Fruit fly (Drosophila melanogaster) whole organism, embryonic: Measurements from ENCODE around the gene Nepl3.

Experiments
- ATbp ChIP-seq: fragments of 200-800 bp; sonication (Bioruptor generic); optimal IDR thresholded peaks from 2 replicates; lab custom pipeline; 2017; ENCODE audit warnings: missing biosample characterization, mild to moderate bottlenecking, missing genetic modification characterization, missing genetic modification reagents
- Antp ChIP-seq: fragments of 200-800 bp; sonication (Bioruptor generic); optimal IDR thresholded peaks from 3 replicates; lab custom pipeline; 2016; ENCODE audit warnings: missing biosample characterization, missing genetic modification characterization
- B-H2 ChIP-seq: fragments of 200-800 bp; sonication (Bioruptor generic); optimal IDR thresholded peaks from 2 replicates; lab custom pipeline; 2018; ENCODE audit warnings: missing biosample characterization, mild to moderate bottlenecking, missing genetic modification characterization
- BEAF-32 ChIP-seq: fragments of 200-800 bp; sonication (Bioruptor generic); optimal IDR thresholded peaks from 3 replicates; lab custom pipeline; 2017; ENCODE audit warnings: missing biosample characterization, missing genetic modification characterization, mild to moderate bottlenecking, moderate library complexity, missing genetic modification reagents
- CG10654 ChIP-seq: fragments of 200-800 bp; sonication (Bioruptor generic); optimal IDR thresholded peaks from 2 replicates; lab custom pipeline; 2016; ENCODE audit warnings: missing biosample characterization, missing genetic modification characterization
- CG10979 ChIP-seq: fragments of 200-800 bp; sonication (Bioruptor generic); optimal IDR thresholded peaks from 2 replicates; lab custom pipeline; 2018; ENCODE audit warnings: missing biosample characterization, mild to moderate bottlenecking, missing genetic modification characterization, moderate library complexity
- CG11085 ChIP-seq: fragments of 200-800 bp; sonication (Bioruptor generic); IDR thresholded peaks from 2 replicates; pipeline ENCODE4 v1.3.6; 2022; ENCODE audit warnings: missing biosample characterization, missing genetic modification characterization
- CG1233 ChIP-seq: fragments of 200-800 bp; sonication (Bioruptor generic); optimal IDR thresholded peaks from 4 replicates; lab custom pipeline; 2018; ENCODE audit warnings: missing biosample characterization, mild to moderate bottlenecking, missing genetic modification characterization
- CG12659 ChIP-seq: fragments of 200-800 bp; sonication (Bioruptor generic); optimal IDR thresholded peaks from 3 replicates; lab custom pipeline; 2017; ENCODE audit warnings: mild to moderate bottlenecking, missing biosample characterization, missing genetic modification reagents, missing genetic modification characterization
- CG15601 ChIP-seq: fragments of 200-800 bp; sonication (Bioruptor generic); optimal IDR thresholded peaks from 3 replicates; lab custom pipeline; 2019; ENCODE audit warnings: missing biosample characterization, mild to moderate bottlenecking, missing genetic modification characterization, moderate library complexity
- CG17359 ChIP-seq: fragments of 200-800 bp; sonication (Bioruptor generic); optimal IDR thresholded peaks from 3 replicates; lab custom pipeline; 2018; ENCODE audit warnings: missing biosample characterization, mild to moderate bottlenecking, missing genetic modification characterization, moderate library complexity
- CG2712 ChIP-seq: fragments of 200-800 bp; optimal IDR thresholded peaks from 3 replicates; lab custom pipeline; 2019; ENCODE audit warnings: missing biosample characterization, mild to moderate bottlenecking, missing genetic modification characterization, moderate library complexity
- CG30431 ChIP-seq: fragments of 200-800 bp; sonication (Bioruptor generic); optimal IDR thresholded peaks from 2 replicates; lab custom pipeline; 2017; ENCODE audit warnings: missing biosample characterization, missing genetic modification characterization
- CG3163 ChIP-seq: fragments of 200-800 bp; sonication (Bioruptor generic); optimal IDR thresholded peaks from 3 replicates; lab custom pipeline; 2016; ENCODE audit warnings: missing biosample characterization, missing genetic modification characterization
- CG32772 ChIP-seq: fragments of 200-800 bp; sonication (Bioruptor generic); IDR thresholded peaks from 2 replicates; pipeline ENCODE4 v1.3.6; 2022; ENCODE audit warnings: missing biosample characterization, missing genetic modification characterization
- CG3995 ChIP-seq: fragments of 200-800 bp; sonication (Bioruptor generic); optimal IDR thresholded peaks from 3 replicates; lab custom pipeline; 2016; ENCODE audit warnings: missing biosample characterization, missing genetic modification characterization
- CG42726 ChIP-seq: fragments of 200-800 bp; sonication (Bioruptor generic); IDR thresholded peaks from 2 replicates; pipeline ENCODE4 v1.3.6; 2022; ENCODE audit warnings: missing biosample characterization, missing genetic modification characterization; ENCODE audit not compliant: partially characterized antibody
- CG4617 ChIP-seq: fragments of 200-800 bp; sonication (Bioruptor generic); optimal IDR thresholded peaks from 3 replicates; lab custom pipeline; 2016; ENCODE audit warnings: missing biosample characterization, missing genetic modification characterization, borderline replicate concordance
- CG7556 ChIP-seq: fragments of 200-800 bp; sonication (Bioruptor generic); optimal IDR thresholded peaks from 2 replicates; lab custom pipeline; 2017; ENCODE audit warnings: missing biosample characterization, mild to moderate bottlenecking, missing genetic modification characterization
- CG8478 ChIP-seq: fragments of >200 bp; optimal IDR thresholded peaks from 2 replicates; lab custom pipeline; 2018
- CG9215 ChIP-seq: fragments of 200-800 bp; sonication (Bioruptor generic); IDR thresholded peaks from 2 replicates; pipeline ENCODE4 v1.3.6; 2022; ENCODE audit warnings: missing biosample characterization, missing genetic modification characterization
- CTCF ChIP-seq: fragments of 200-800 bp; sonication (Bioruptor generic); optimal IDR thresholded peaks from 2 replicates; lab custom pipeline; 2017; ENCODE audit warnings: missing biosample characterization, mild to moderate bottlenecking, missing genetic modification characterization, moderate library complexity
- CkIIα-i1 ChIP-seq: fragments of 200-800 bp; sonication (Bioruptor generic); IDR thresholded peaks from 2 replicates; pipeline ENCODE4 v1.3.6; 2022; ENCODE audit warnings: missing biosample characterization, missing genetic modification characterization
- Deaf1 ChIP-seq: fragments of 200-800 bp; optimal IDR thresholded peaks from 3 replicates; lab custom pipeline; 2019; ENCODE audit warnings: missing biosample characterization, mild to moderate bottlenecking, missing genetic modification characterization, moderate library complexity
- Ets65A ChIP-seq: fragments of 200-800 bp; sonication (Bioruptor generic); peaks from one replicate; lab custom pipeline; 2016; ENCODE audit warnings: missing biosample characterization, missing genetic modification characterization
- Hey ChIP-seq: fragments of 200-800 bp; sonication (Bioruptor generic); optimal IDR thresholded peaks from 3 replicates; lab custom pipeline; 2018; ENCODE audit warnings: missing biosample characterization, mild to moderate bottlenecking, missing genetic modification characterization
- HmgD ChIP-seq: fragments of 200-800 bp; sonication (Bioruptor generic); optimal IDR thresholded peaks from 3 replicates; lab custom pipeline; 2016; ENCODE audit warnings: missing biosample characterization, missing genetic modification characterization
- Hmx ChIP-seq: fragments of 200-800 bp; sonication (Bioruptor generic); optimal IDR thresholded peaks from 2 replicates; lab custom pipeline; 2016; ENCODE audit warnings: missing biosample characterization, missing genetic modification characterization
- Kr ChIP-seq: fragments of 200-800 bp; sonication (Bioruptor generic); optimal IDR thresholded peaks from 2 replicates; lab custom pipeline; 2017; ENCODE audit warnings: missing biosample characterization, mild to moderate bottlenecking, missing genetic modification characterization
- Lim3 ChIP-seq: fragments of 200-800 bp; sonication (Bioruptor generic); IDR thresholded peaks from 2 replicates; pipeline ENCODE4 v1.3.6; 2022; ENCODE audit warnings: missing biosample characterization, missing genetic modification characterization
- NC2β ChIP-seq: fragments of 200-800 bp; sonication (Bioruptor generic); optimal IDR thresholded peaks from 2 replicates; lab custom pipeline; 2016; ENCODE audit warnings: missing biosample characterization, missing genetic modification characterization
- Ptx1 ChIP-seq: fragments of 200-800 bp; sonication (Bioruptor generic); IDR thresholded peaks from 2 replicates; pipeline ENCODE4 v1.3.6; 2022; ENCODE audit warnings: missing biosample characterization, missing genetic modification characterization
- Sry-δ ChIP-seq: fragments of 200-800 bp; sonication (Bioruptor generic); optimal IDR thresholded peaks from 2 replicates; lab custom pipeline; 2016; ENCODE audit warnings: missing biosample characterization, missing genetic modification characterization
- Trl ChIP-seq, 3 experiments: fragments of >200 bp in 2 of 3; fragments of 200-800 bp in 1 of 3; sonication (Bioruptor generic) in 1 of 3; optimal IDR thresholded peaks; 2 replicates in 1 of 3; 3 replicates in 2 of 3; lab custom pipeline; 2016 to 2017; ENCODE audit warnings: missing biosample characterization in 1 of 3, missing genetic modification characterization in 1 of 3
- al ChIP-seq: fragments of 200-800 bp; sonication (Bioruptor generic); IDR thresholded peaks from 2 replicates; pipeline ENCODE4 v1.3.6; 2022; ENCODE audit warnings: missing biosample characterization, missing genetic modification characterization
- crp ChIP-seq, 2 experiments: fragments of 200-800 bp; sonication (Bioruptor generic); optimal IDR thresholded peaks; 2 replicates in 1 of 2; 3 replicates in 1 of 2; lab custom pipeline; 2017; ENCODE audit warnings: missing biosample characterization in 2 of 2, missing genetic modification characterization in 2 of 2, mild to moderate bottlenecking in 1 of 2, moderate library complexity in 1 of 2
- dpn ChIP-seq, 2 experiments: fragments of 200-800 bp; sonication (Bioruptor generic); optimal IDR thresholded peaks; 3 replicates each; lab custom pipeline; 2016; ENCODE audit warnings: missing biosample characterization in 2 of 2, missing genetic modification characterization in 2 of 2
- en ChIP-seq: fragments of 200-800 bp; sonication (Bioruptor generic); optimal IDR thresholded peaks from 2 replicates; lab custom pipeline; 2016; ENCODE audit warnings: missing biosample characterization, missing genetic modification characterization
- eyg ChIP-seq: fragments of 200-800 bp; sonication (Bioruptor generic); optimal IDR thresholded peaks from 3 replicates; lab custom pipeline; 2016; ENCODE audit warnings: missing biosample characterization, missing genetic modification characterization
- gsb-n ChIP-seq: fragments of 200-800 bp; sonication (Bioruptor generic); optimal IDR thresholded peaks from 3 replicates; lab custom pipeline; 2018; ENCODE audit warnings: missing biosample characterization, mild to moderate bottlenecking, missing genetic modification characterization
- inv ChIP-seq: fragments of 200-800 bp; sonication (Bioruptor generic); IDR thresholded peaks from 2 replicates; pipeline ENCODE4 v1.3.6; 2022; ENCODE audit warnings: missing biosample characterization, missing genetic modification characterization; ENCODE audit not compliant: partially characterized antibody
- jing ChIP-seq: fragments of 200-800 bp; sonication (Bioruptor generic); optimal IDR thresholded peaks from 2 replicates; lab custom pipeline; 2018; ENCODE audit warnings: missing biosample characterization, mild to moderate bottlenecking, missing genetic modification characterization
- ken ChIP-seq: fragments of 200-800 bp; sonication (Bioruptor generic); IDR thresholded peaks from 3 replicates; pipeline ENCODE4 v1.3.6; 2022; ENCODE audit warnings: missing biosample characterization, missing genetic modification characterization
- lab ChIP-seq: fragments of 200-800 bp; sonication (Bioruptor generic); optimal IDR thresholded peaks from 3 replicates; lab custom pipeline; 2017; ENCODE audit warnings: missing biosample characterization, missing genetic modification characterization, mild to moderate bottlenecking, moderate library complexity, missing genetic modification reagents
- maf-S ChIP-seq: fragments of 200-800 bp; sonication (Bioruptor generic); optimal IDR thresholded peaks from 2 replicates; lab custom pipeline; 2016; ENCODE audit warnings: missing biosample characterization, missing genetic modification characterization
- nerfin-2 ChIP-seq: fragments of 200-800 bp; sonication (Bioruptor generic); IDR thresholded peaks from 2 replicates; pipeline ENCODE4 v1.3.6; 2022; ENCODE audit warnings: missing biosample characterization, missing genetic modification characterization; ENCODE audit not compliant: partially characterized antibody
- rib ChIP-seq: fragments of 200-800 bp; sonication (Bioruptor generic); IDR thresholded peaks from 2 replicates; pipeline ENCODE4 v1.3.6; 2022; ENCODE audit warnings: missing biosample characterization, missing genetic modification characterization
- tgo ChIP-seq: fragments of 200-800 bp; sonication (Bioruptor generic); IDR thresholded peaks from 3 replicates; pipeline ENCODE4 v1.3.6; 2022; ENCODE audit warnings: missing biosample characterization, missing genetic modification characterization
- z ChIP-seq: fragments of 200-800 bp; sonication (Bioruptor generic); IDR thresholded peaks from 3 replicates; pipeline ENCODE4 v1.3.6; 2022; ENCODE audit warnings: missing biosample characterization, missing genetic modification characterization
- zfh2 ChIP-seq: fragments of 200-800 bp; sonication (Bioruptor generic); optimal IDR thresholded peaks from 2 replicates; lab custom pipeline; 2016; ENCODE audit warnings: missing biosample characterization, missing genetic modification characterization

The Nepl3 gene

DNA sequence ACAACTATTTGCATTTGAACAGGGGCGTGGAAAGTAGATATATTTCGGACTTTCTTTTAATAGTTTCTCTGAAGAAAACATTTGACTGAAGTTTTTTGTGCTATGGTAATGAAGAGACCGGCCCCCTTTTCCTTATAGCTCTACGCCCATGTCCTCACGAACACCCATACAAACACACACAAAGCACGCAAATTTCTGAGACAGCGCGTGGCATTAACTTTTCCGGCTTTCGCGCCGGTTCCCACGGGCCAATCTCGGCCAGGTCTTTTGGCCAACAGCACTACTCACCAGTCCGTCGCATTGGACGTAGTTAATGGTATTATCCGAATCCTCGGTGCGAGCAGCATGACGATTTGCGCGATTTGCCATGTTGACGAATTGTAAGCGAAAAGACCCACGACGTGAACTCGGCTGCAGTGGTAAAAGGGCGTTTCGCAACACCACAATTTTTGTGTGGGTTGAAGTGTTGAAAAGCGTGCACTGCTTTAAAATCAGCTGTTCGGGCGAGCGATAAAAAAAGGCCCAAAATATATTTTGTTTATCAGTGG lies 5.6 kb downstream of the Nepl3 start, which contains the start of gene senju (continued):
- TF ChIP-seq Sry-δ (GFP tag; lab: Kevin White, UChicago) (peak; percentile 45), tgo (GFP tag; lab: Robert Waterston, UW) (peak; percentile 82), HmgD (GFP tag; lab: Kevin White, UChicago) (peak; percentile 87), nerfin-2 (GFP tag; lab: Robert Waterston, UW) (no peak), CG32772 (GFP tag; lab: Robert Waterston, UW) (peak; percentile 60), CG10979 (peak; percentile 76), Hmx (peak; percentile 53), Hey (tag; lab: Kevin White, UChicago) (peak; percentile 69), gsb-n (tag; lab: Kevin White, UChicago) (peak; percentile 69), zfh2 (GFP tag; lab: Kevin White, UChicago) (peak; percentile 90), CkIIα-i1 (GFP tag; lab: Robert Waterston, UW) (no peak), CG30431 (GFP tag; lab: Kevin White, UChicago) (peak; percentile 72), Trl (optimal IDR thresholded peaks at IDR 0.05; lab: Kevin White, UChicago) (no peak), Trl (GFP tag; optimal IDR thresholded peaks at IDR 0.05; lab: Kevin White, UChicago) (peak; percentile 86), ken (peak; percentile 81), maf-S (GFP tag; lab: Kevin White, UChicago) (peak; percentile 65), ATbp (peak; percentile 87), CG42726 (GFP tag; lab: Robert Waterston, UW) (peak; percentile 36; the same call in 1 of the 2 replicates), lab (GFP tag; lab: Kevin White, UChicago) (peak; percentile 91), CG4617 (GFP tag; lab: Kevin White, UChicago) (peak; percentile 95), jing (GFP tag; lab: Kevin White, UChicago) (peak; percentile 76), NC2β (peak; percentile 82), eyg (GFP tag; lab: Kevin White, UChicago) (peak; percentile 82), Ptx1 (GFP tag; lab: Robert Waterston, UW) (peak; percentile 84), B-H2 (peak; percentile 88), CG2712 (tag; lab: Kevin White, UChicago) (peak; percentile 76), z (GFP tag; lab: Robert Waterston, UW) (0 out of 3 replicates have a peak, but pooled peaks have one; percentile 33), Lim3 (GFP tag; lab: Robert Waterston, UW) (peak; percentile 37; the same call in 1 of the 2 replicates), CG9215 (peak; percentile 62), CG15601 (tag; lab: Kevin White, UChicago) (peak; percentile 45), BEAF-32 (GFP tag; lab: Kevin White, UChicago) (peak; percentile 57), Kr (peak; percentile 33), Ets65A (GFP tag; lab: Kevin White, UChicago) (peak; percentile 96), dpn (GFP tag; optimal IDR thresholded peaks at IDR 0.05; lab: Kevin White, UChicago) (peak; percentile 85 to 93), en (GFP tag; lab: Kevin White, UChicago) (peak; percentile 62), CG12659 (GFP tag; lab: Kevin White, UChicago) (peak; percentile 90), CG1233 (GFP tag; lab: Kevin White, UChicago) (peak; percentile 71), Antp (peak; percentile 90), CG3163 (GFP tag; lab: Kevin White, UChicago) (peak; percentile 73), Deaf1 (peak; percentile 86), rib (GFP tag; lab: Robert Waterston, UW) (peak; percentile 95), CG10654 (GFP tag; lab: Kevin White, UChicago) (peak; percentile 76), al (GFP tag; lab: Robert Waterston, UW) (peak; percentile 39; the same call in 1 of the 2 replicates), CG11085 (GFP tag; lab: Robert Waterston, UW) (peak; percentile 51), inv (GFP tag; lab: Robert Waterston, UW) (no peak; the same call in 1 of the 2 replicates), CG17359 (tag; lab: Kevin White, UChicago) (peak; percentile 78), CG8478 (lab: Kevin White, UChicago) (no peak), crp (GFP tag; optimal IDR thresholded peaks at IDR 0.05; lab: Kevin White, UChicago) (peak; percentile 92 to 99), CG7556 (peak; percentile 86), CG3995 (GFP tag; lab: Kevin White, UChicago) (peak; percentile 56), CTCF (peak; percentile 55)
